Fruit fly (Drosophila melanogaster) whole organism, wandering third instar larva: Measurements from ENCODE around the gene cm.

Experiments used
- CG32264 ChIP-seq: fragments of 200-800 bp; sonication (Bioruptor generic); optimal IDR thresholded peaks from 2 replicates; lab custom pipeline; 2016; ENCODE audit warnings: missing biosample characterization, missing genetic modification characterization
- Myc ChIP-seq: fragments of >200 bp; optimal IDR thresholded peaks from 2 replicates; lab custom pipeline; 2017
- br ChIP-seq: fragments of 200-800 bp; sonication (Bioruptor generic); optimal IDR thresholded peaks from 2 replicates; lab custom pipeline; 2016; ENCODE audit warnings: missing biosample characterization, missing genetic modification characterization
- dl ChIP-seq, 2 experiments: fragments of 175-275, 200-275 bp in 1 of 2; fragments of 200-275 bp in 1 of 2; sonication (Bioruptor generic); optimal IDR thresholded peaks; lab custom pipeline; 2018; ENCODE audit warnings: mild to moderate bottlenecking in 2 of 2, missing biosample characterization in 2 of 2, missing genetic modification characterization in 2 of 2, moderate library complexity in 2 of 2; ENCODE audit not compliant: partially characterized antibody in 2 of 2, insufficient read depth in 1 of 2
- h ChIP-seq: fragments of 200-800 bp; sonication (Bioruptor generic); optimal IDR thresholded peaks from 3 replicates; lab custom pipeline; 2016; ENCODE audit warnings: missing biosample characterization, mild to moderate bottlenecking, missing genetic modification characterization
- pan ChIP-seq: fragments of >200 bp; optimal IDR thresholded peaks from 2 replicates; lab custom pipeline; 2017
- sv ChIP-seq: fragments of 200-800 bp; sonication (Bioruptor generic); optimal IDR thresholded peaks from 3 replicates; lab custom pipeline; 2016; ENCODE audit warnings: missing biosample characterization, missing genetic modification characterization
- tai ChIP-seq: sonication (Bioruptor generic); optimal IDR thresholded peaks from 2 replicates; lab custom pipeline; 2016; ENCODE audit warnings: missing biosample characterization, missing genetic modification characterization
- woc ChIP-seq: sonication (Bioruptor generic); optimal IDR thresholded peaks from 2 replicates; lab custom pipeline; 2016; ENCODE audit warnings: missing biosample characterization, mild to moderate bottlenecking, missing genetic modification characterization

dm6 chrX:6973340-6973739 is 37.6 kb downstream of the cm start, which contains the start of gene CG3040:
- TF ChIP-seq br (GFP tag; lab: Kevin White, UChicago) = no peak
- no peak for TF ChIP-seq tai (GFP tag; lab: Kevin White, UChicago)
- peak; percentile 3 for TF ChIP-seq sv (GFP tag; lab: Kevin White, UChicago)
- no peak for TF ChIP-seq Myc
- no peak for TF ChIP-seq CG32264 (GFP tag; lab: Kevin White, UChicago)
- peak; percentile 1 for TF ChIP-seq woc (GFP tag; lab: Kevin White, UChicago)
- no peak for TF ChIP-seq dl (GFP tag; optimal IDR thresholded peaks at IDR 0.05; lab: Kevin White, UChicago; ENCODE audit: insufficient read depth in 1 of 2, partially characterized antibody in 2 of 2)
- peak; percentile 23 for TF ChIP-seq h (GFP tag; lab: Kevin White, UChicago)
- no peak for TF ChIP-seq pan (lab: Kevin White, UChicago)
